Worm (Caenorhabditis elegans): Measurements from ENCODE around the gene ostf-4.

ostf-4 gene

ce11 chrIII:10294837-10295236, 23.5 kb downstream of the ostf-4 start, which contains the start of gene vglu-2:
vglu-2 (plus strand) TSS chrIII:10295137.
- no peak for TF ChIP-seq lir-1 (GFP tag; conservative IDR thresholded peaks at IDR 0.05)
- TF ChIP-seq snpc-4 (GFP tag; optimal IDR thresholded peaks at IDR 0.05), result no peak
- peak in 2 of 4 experiments; percentile 29 to 56 for TF ChIP-seq snpc-4 (tag; optimal IDR thresholded peaks at IDR 0.05)

- TF ChIP-seq lin-40 (tag; optimal IDR thresholded peaks at IDR 0.05) (no peak), cebp-2 (GFP tag; IDR thresholded peaks at IDR 0.05) (no peak), C06A6.2 (GFP tag; conservative IDR thresholded peaks at IDR 0.05) (no peak), Y95B8A.8 (GFP tag; IDR thresholded peaks at IDR 0.05) (no peak), hmg-20 (GFP tag; IDR thresholded peaks at IDR 0.05) (no peak), egl-18 (GFP tag; IDR thresholded peaks at IDR 0.05) (no peak), rcor-1 (GFP tag; IDR thresholded peaks at IDR 0.05) (no peak), zim-3 (tag; optimal IDR thresholded peaks at IDR 0.05) (no peak), C17E4.6 (GFP tag; IDR thresholded peaks at IDR 0.05) (no peak), ztf-26 (tag; optimal IDR thresholded peaks at IDR 0.05) (no peak), ztf-22 (GFP tag; optimal IDR thresholded peaks at IDR 0.05) (no peak), cebp-1 (GFP tag; IDR thresholded peaks at IDR 0.05) (no peak), cebp-1 (tag; optimal IDR thresholded peaks at IDR 0.05) (no peak)
Observed at ce11 chrIII:10293946-10294345, 24.4 kb downstream of the ostf-4 start.

DNA sequence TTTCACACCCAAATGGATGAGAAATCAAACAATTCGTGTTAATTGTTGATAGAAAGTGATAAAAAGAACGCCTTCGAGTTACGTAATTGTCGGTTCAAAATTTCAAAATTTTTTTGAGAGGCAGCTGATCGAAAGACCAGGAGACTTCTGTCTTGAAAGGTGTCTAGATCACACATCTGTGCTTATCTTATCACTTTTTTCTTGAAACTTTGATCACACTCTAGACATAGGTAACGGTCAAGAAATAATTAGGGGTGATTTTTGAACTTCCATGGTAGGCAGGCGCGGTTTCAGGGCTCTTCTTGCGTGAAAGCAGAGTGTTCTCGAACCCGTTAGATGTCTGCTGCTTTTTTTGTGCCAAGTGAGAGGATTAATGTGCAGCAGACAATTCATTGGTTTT, 25.0 kb downstream of the ostf-4 start:
- TF ChIP-seq lin-26 (GFP tag; IDR thresholded peaks at IDR 0.05) (0 out of 2 replicates have a peak, but pooled peaks have one; percentile 8), snpc-4 (GFP tag; optimal IDR thresholded peaks at IDR 0.05) (no peak), snpc-4 (tag; optimal IDR thresholded peaks at IDR 0.05) (peak in 1 of 4 experiments; percentile 23), lin-40 (tag; optimal IDR thresholded peaks at IDR 0.05) (peak; percentile 3), ztf-22 (GFP tag; optimal IDR thresholded peaks at IDR 0.05) (no peak)

DNA sequence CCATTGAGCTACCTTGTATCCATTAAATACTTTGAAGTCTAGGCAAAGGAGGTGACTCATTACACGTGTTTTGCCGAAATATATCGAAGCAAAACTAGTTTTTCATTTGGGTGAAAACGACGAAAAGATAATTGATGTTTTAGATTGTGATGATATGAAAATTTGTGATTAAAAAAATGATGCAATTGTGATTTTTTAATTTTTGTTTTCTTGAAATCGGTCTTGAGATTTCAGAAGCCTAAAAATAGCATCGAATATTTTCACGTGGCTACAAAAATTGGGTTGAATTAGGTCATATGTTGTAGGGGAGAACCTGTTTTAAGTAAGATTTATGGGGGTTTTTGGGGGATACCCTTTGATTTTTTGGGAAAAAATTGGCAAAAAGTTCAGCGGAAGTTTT, 27.8 kb downstream of the ostf-4 start:
- no peak for TF ChIP-seq B0261.1 (tag; optimal IDR thresholded peaks at IDR 0.05)
- TF ChIP-seq somi-1 (GFP tag; optimal IDR thresholded peaks at IDR 0.05), result peak; percentile 57
- TF ChIP-seq ztf-26 (tag; optimal IDR thresholded peaks at IDR 0.05), result peak; percentile 24

DNA sequence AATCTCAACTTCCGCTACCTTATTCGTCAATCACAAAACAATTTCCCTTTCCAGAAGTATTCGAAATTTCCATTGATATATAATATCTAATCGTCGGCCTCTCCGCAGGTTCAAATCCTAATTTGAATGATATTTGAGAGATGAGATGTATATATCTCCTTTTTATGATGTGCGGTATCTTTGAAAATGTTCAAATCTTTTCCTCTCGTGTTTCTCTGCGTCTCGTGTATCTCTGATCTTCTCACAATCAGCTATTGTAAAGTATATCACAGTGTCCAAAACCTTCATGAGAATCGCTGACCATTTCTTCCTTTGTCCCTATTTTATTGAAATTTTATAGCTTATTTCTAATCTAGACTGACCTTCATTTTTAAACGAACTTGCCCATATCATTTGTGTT, 28.6 kb downstream of the ostf-4 start:
- TF ChIP-seq hrde-1 (tag; optimal IDR thresholded peaks at IDR 0.05; ENCODE audit: borderline replicate concordance), result no peak
- TF ChIP-seq ceh-58 (GFP tag; IDR thresholded peaks at IDR 0.05), result no peak
- no peak for TF ChIP-seq nhr-120 (GFP tag; IDR thresholded peaks at IDR 0.05)
- no peak for TF ChIP-seq ccch-3 (GFP tag; optimal IDR thresholded peaks at IDR 0.05)
- TF ChIP-seq madf-8 (GFP tag; conservative IDR thresholded peaks at IDR 0.05), result no peak
- TF ChIP-seq ztf-6 (GFP tag; IDR thresholded peaks at IDR 0.05), result no peak
- no peak for TF ChIP-seq lin-40 (tag; optimal IDR thresholded peaks at IDR 0.05)
- TF ChIP-seq repo-1 (tag; optimal IDR thresholded peaks at IDR 0.05), result no peak
- no peak for TF ChIP-seq tbx-9 (tag; optimal IDR thresholded peaks at IDR 0.05; ENCODE audit: borderline replicate concordance)
- TF ChIP-seq athp-1 (tag; optimal IDR thresholded peaks at IDR 0.05), result no peak
- no peak for TF ChIP-seq ceh-91 (GFP tag; IDR thresholded peaks at IDR 0.05)
- no peak for TF ChIP-seq T26A5.8 (tag; optimal IDR thresholded peaks at IDR 0.05)
- TF ChIP-seq nfya-2 (GFP tag; IDR thresholded peaks at IDR 0.05), result no peak
- no peak for TF ChIP-seq rec-8 (tag; optimal IDR thresholded peaks at IDR 0.05)
- no peak for TF ChIP-seq ztf-22 (GFP tag; optimal IDR thresholded peaks at IDR 0.05)
- no peak for TF ChIP-seq cebp-1 (GFP tag; IDR thresholded peaks at IDR 0.05)
- TF ChIP-seq cebp-1 (tag; optimal IDR thresholded peaks at IDR 0.05), result no peak
- no peak for TF ChIP-seq ceh-40 (GFP tag; IDR thresholded peaks at IDR 0.05)

Data from whole organism, young adult.